Fruit fly (Drosophila melanogaster) whole organism, pupa: ENCODE results near the gene slx1.
A peak's percentile ranks its signal among the peaks of the same experiment; 100 is the strongest.

Experiments used
- CG10348 ChIP-seq: fragments of 200-800 bp; sonication (Bioruptor generic); IDR thresholded peaks from 2 replicates; pipeline ENCODE4 v1.3.6; 2022; ENCODE audit warnings: missing biosample characterization, missing genetic modification characterization
- CG12605 ChIP-seq: fragments of 200-800 bp; sonication (Bioruptor generic); IDR thresholded peaks from 2 replicates; pipeline ENCODE4 v1.3.6; 2022; ENCODE audit warnings: missing biosample characterization, missing genetic modification characterization
- CG13204 ChIP-seq: fragments of 200-800 bp; sonication (Bioruptor generic); optimal IDR thresholded peaks from 2 replicates; lab custom pipeline; 2018; ENCODE audit warnings: missing biosample characterization, mild to moderate bottlenecking, missing genetic modification characterization, moderate library complexity
- CG14655 ChIP-seq: fragments of 200-800 bp; sonication (Bioruptor generic); optimal IDR thresholded peaks from 3 replicates; lab custom pipeline; 2017; ENCODE audit warnings: mild to moderate bottlenecking, missing biosample characterization, missing genetic modification reagents, missing genetic modification characterization
- CG15710 ChIP-seq: fragments of 200-800 bp; sonication (Bioruptor generic); optimal IDR thresholded peaks from 2 replicates; lab custom pipeline; 2018; ENCODE audit warnings: missing biosample characterization, mild to moderate bottlenecking, missing genetic modification characterization, moderate library complexity
- CG17806 ChIP-seq: fragments of 200-800 bp; sonication (Bioruptor generic); optimal IDR thresholded peaks from 2 replicates; lab custom pipeline; 2018; ENCODE audit warnings: missing biosample characterization, mild to moderate bottlenecking, missing genetic modification characterization, moderate library complexity
- CG32121 ChIP-seq: fragments of 200-800 bp; sonication (Bioruptor generic); IDR thresholded peaks from 2 replicates; pipeline ENCODE4 v1.3.6; 2022; ENCODE audit warnings: missing biosample characterization, missing genetic modification characterization
- CG34367 ChIP-seq: fragments of 200-800 bp; sonication (Bioruptor generic); optimal IDR thresholded peaks from 2 replicates; lab custom pipeline; 2018; ENCODE audit warnings: missing biosample characterization, mild to moderate bottlenecking, missing genetic modification characterization
- CG4496 ChIP-seq: fragments of 200-800 bp; sonication (Bioruptor generic); IDR thresholded peaks from 3 replicates; pipeline ENCODE4 v1.3.6; 2022; ENCODE audit warnings: missing biosample characterization, missing genetic modification characterization
- CG8159 ChIP-seq: fragments of 200-800 bp; sonication (Bioruptor generic); optimal IDR thresholded peaks from 3 replicates; lab custom pipeline; 2018; ENCODE audit warnings: missing biosample characterization, mild to moderate bottlenecking, missing genetic modification characterization, moderate library complexity
- CG8301 ChIP-seq: fragments of 200-800 bp; sonication (Bioruptor generic); optimal IDR thresholded peaks from 2 replicates; lab custom pipeline; 2018; ENCODE audit warnings: missing biosample characterization, mild to moderate bottlenecking, missing genetic modification characterization
- CG9948 ChIP-seq: fragments of 200-800 bp; sonication (Bioruptor generic); optimal IDR thresholded peaks from 2 replicates; lab custom pipeline; 2018; ENCODE audit warnings: missing biosample characterization, mild to moderate bottlenecking, missing genetic modification characterization, moderate library complexity
- D1 ChIP-seq: fragments of 200-800 bp; sonication (Bioruptor generic); optimal IDR thresholded peaks from 2 replicates; lab custom pipeline; 2018; ENCODE audit warnings: missing biosample characterization, mild to moderate bottlenecking, missing genetic modification characterization, moderate library complexity
- EcR ChIP-seq: fragments of 200-800 bp; sonication (Bioruptor generic); optimal IDR thresholded peaks from 3 replicates; lab custom pipeline; 2019; ENCODE audit warnings: missing biosample characterization, missing genetic modification characterization, mild to moderate bottlenecking, moderate library complexity, missing genetic modification reagents
- Ets98B ChIP-seq: fragments of 200-800 bp; sonication (Bioruptor generic); IDR thresholded peaks from 2 replicates; pipeline ENCODE4 v1.3.6; 2022; ENCODE audit warnings: missing biosample characterization, missing genetic modification characterization
- Pif1A ChIP-seq: fragments of 200-800 bp; sonication (Bioruptor generic); optimal IDR thresholded peaks from 3 replicates; lab custom pipeline; 2016; ENCODE audit warnings: missing biosample characterization, missing genetic modification characterization
- Pif1B ChIP-seq: fragments of 200-800 bp; sonication (Bioruptor generic); optimal IDR thresholded peaks from 3 replicates; lab custom pipeline; 2016; ENCODE audit warnings: missing biosample characterization, missing genetic modification characterization
- Snoo ChIP-seq: fragments of 200-800 bp; sonication (Bioruptor generic); optimal IDR thresholded peaks from 3 replicates; lab custom pipeline; 2017; ENCODE audit warnings: missing biosample characterization, mild to moderate bottlenecking, missing genetic modification characterization, inconsistent platforms
- fd96Ca ChIP-seq: fragments of 200-800 bp; sonication (Bioruptor generic); IDR thresholded peaks from 3 replicates; pipeline ENCODE4 v1.3.6; 2022; ENCODE audit warnings: missing biosample characterization, missing genetic modification characterization
- gl ChIP-seq: fragments of 200-800 bp; sonication (Bioruptor generic); optimal IDR thresholded peaks from 2 replicates; lab custom pipeline; 2018; ENCODE audit warnings: missing biosample characterization, mild to moderate bottlenecking, missing genetic modification characterization
- rn ChIP-seq: fragments of 200-800 bp; sonication (Bioruptor generic); IDR thresholded peaks from 2 replicates; pipeline ENCODE4 v1.3.6; 2022; ENCODE audit warnings: missing biosample characterization, missing genetic modification characterization

Gene slx1

dm6 chr3R:4641616-4642102 is at the start of gene slx1, which contains the start of the genes CG9775 and MED31:
Gene slx1, plus strand, starts transcription at chr3R:4641963.
Gene CG9775, minus strand, starts transcription at chr3R:4641838.
Gene MED31, plus strand, starts transcription at chr3R:4641963.
- TF ChIP-seq rn (GFP tag; lab: Robert Waterston, UW) (peak; percentile 76), CG14655 (GFP tag; lab: Kevin White, UChicago) (no peak), CG13204 (GFP tag; lab: Kevin White, UChicago) (no peak), fd96Ca (GFP tag; lab: Robert Waterston, UW) (no peak), CG34367 (tag; lab: Kevin White, UChicago) (peak; percentile 62), CG10348 (no peak), CG32121 (GFP tag; lab: Robert Waterston, UW) (peak; percentile 84), CG8159 (tag; lab: Kevin White, UChicago) (peak; percentile 84), Pif1A (GFP tag; lab: Kevin White, UChicago) (peak; percentile 49), CG15710 (tag; lab: Kevin White, UChicago) (peak; percentile 78), CG8301 (tag; lab: Kevin White, UChicago) (peak; percentile 76), Snoo (peak; percentile 74), gl (tag; lab: Kevin White, UChicago) (no peak), Ets98B (GFP tag; lab: Robert Waterston, UW) (peak; percentile 75), CG17806 (peak; percentile 81), D1 (tag; lab: Kevin White, UChicago) (peak; percentile 20), Pif1B (GFP tag; lab: Kevin White, UChicago) (peak; percentile 29), CG12605 (GFP tag; lab: Robert Waterston, UW) (no peak), CG4496 (peak; percentile 80), CG9948 (tag; lab: Kevin White, UChicago) (peak; percentile 75), EcR (GFP tag; lab: Kevin White, UChicago) (no peak)

dm6 chr3R:4599624-4600023 is 42.1 kb upstream of the slx1 start:
- TF ChIP-seq CG15710 (tag; lab: Kevin White, UChicago), result no peak
- TF ChIP-seq gl (tag; lab: Kevin White, UChicago), result no peak
- TF ChIP-seq fd96Ca (GFP tag; lab: Robert Waterston, UW), result no peak

- TF ChIP-seq rn (GFP tag; lab: Robert Waterston, UW) (no peak), CG34367 (tag; lab: Kevin White, UChicago) (no peak), D1 (tag; lab: Kevin White, UChicago) (no peak), CG9948 (tag; lab: Kevin White, UChicago) (no peak), CG8159 (tag; lab: Kevin White, UChicago) (no peak), CG4496 (no peak), CG14655 (GFP tag; lab: Kevin White, UChicago) (no peak), CG10348 (no peak), Ets98B (GFP tag; lab: Robert Waterston, UW) (no peak), CG32121 (GFP tag; lab: Robert Waterston, UW) (no peak), Pif1A (GFP tag; lab: Kevin White, UChicago) (no peak), CG17806 (no peak), EcR (GFP tag; lab: Kevin White, UChicago) (no peak), CG13204 (GFP tag; lab: Kevin White, UChicago) (no peak), CG8301 (tag; lab: Kevin White, UChicago) (no peak), gl (tag; lab: Kevin White, UChicago) (no peak), CG15710 (tag; lab: Kevin White, UChicago) (no peak), fd96Ca (GFP tag; lab: Robert Waterston, UW) (no peak), CG12605 (GFP tag; lab: Robert Waterston, UW) (no peak), Snoo (no peak)
Observed at dm6 chr3R:4601887-4602531, 39.8 kb upstream of the slx1 start.

dm6 chr3R:4612570-4612969 is 29.2 kb upstream of the slx1 start, which contains the start of gene 5-HT2A:
Gene 5-HT2A, plus strand, starts transcription at chr3R:4612870.
- no peak for TF ChIP-seq Pif1A (GFP tag; lab: Kevin White, UChicago)
- TF ChIP-seq D1 (tag; lab: Kevin White, UChicago), result no peak
- TF ChIP-seq rn (GFP tag; lab: Robert Waterston, UW), result no peak
- TF ChIP-seq Pif1B (GFP tag; lab: Kevin White, UChicago), result no peak
- no peak for TF ChIP-seq CG8159 (tag; lab: Kevin White, UChicago)
- no peak for TF ChIP-seq CG14655 (GFP tag; lab: Kevin White, UChicago)
- no peak for TF ChIP-seq CG34367 (tag; lab: Kevin White, UChicago)
- TF ChIP-seq CG12605 (GFP tag; lab: Robert Waterston, UW), result no peak
- TF ChIP-seq CG10348, result no peak
- no peak for TF ChIP-seq CG32121 (GFP tag; lab: Robert Waterston, UW)
- TF ChIP-seq Ets98B (GFP tag; lab: Robert Waterston, UW), result no peak
- TF ChIP-seq EcR (GFP tag; lab: Kevin White, UChicago), result no peak
- no peak for TF ChIP-seq CG15710 (tag; lab: Kevin White, UChicago)
- TF ChIP-seq fd96Ca (GFP tag; lab: Robert Waterston, UW), result no peak
- no peak for TF ChIP-seq CG13204 (GFP tag; lab: Kevin White, UChicago)
- no peak for TF ChIP-seq CG4496
- no peak for TF ChIP-seq CG17806

dm6 chr3R:4616130-4616529 is 25.6 kb upstream of the slx1 start:
- TF ChIP-seq CG10348 (no peak), Ets98B (GFP tag; lab: Robert Waterston, UW) (no peak), Snoo (no peak), CG15710 (tag; lab: Kevin White, UChicago) (no peak), CG8301 (tag; lab: Kevin White, UChicago) (no peak), CG14655 (GFP tag; lab: Kevin White, UChicago) (no peak), EcR (GFP tag; lab: Kevin White, UChicago) (no peak), fd96Ca (GFP tag; lab: Robert Waterston, UW) (no peak), CG34367 (tag; lab: Kevin White, UChicago) (no peak)
